Fruit fly (Drosophila melanogaster) whole organism, adult: ENCODE results near the gene Trhn.

ENCODE experiments used
- CG11617 ChIP-seq: fragments of 200-800 bp; sonication (Bioruptor generic); optimal IDR thresholded peaks from 2 replicates; lab custom pipeline; 2017; ENCODE audit warnings: mild to moderate bottlenecking, missing biosample characterization, missing genetic modification reagents, missing genetic modification characterization
- CG12768 ChIP-seq: fragments of 200-800 bp; sonication (Bioruptor generic); optimal IDR thresholded peaks from 2 replicates; lab custom pipeline; 2017; ENCODE audit warnings: missing biosample characterization, missing genetic modification characterization, mild to moderate bottlenecking, moderate library complexity, missing genetic modification reagents
- CG14711 ChIP-seq: fragments of 200-800 bp; sonication (Bioruptor generic); optimal IDR thresholded peaks from 2 replicates; lab custom pipeline; 2018; ENCODE audit warnings: missing biosample characterization, mild to moderate bottlenecking, missing genetic modification characterization, moderate library complexity
- CG1620 ChIP-seq: fragments of 200-800 bp; sonication (Bioruptor generic); optimal IDR thresholded peaks from 2 replicates; lab custom pipeline; 2016; ENCODE audit warnings: missing biosample characterization, missing genetic modification characterization
- CG33017 ChIP-seq: fragments of 200-800 bp; sonication (Bioruptor generic); optimal IDR thresholded peaks from 2 replicates; lab custom pipeline; 2018; ENCODE audit warnings: missing biosample characterization, mild to moderate bottlenecking, missing genetic modification characterization, moderate library complexity
- CG5204 ChIP-seq: fragments of 200-800 bp; sonication (Bioruptor generic); optimal IDR thresholded peaks from 2 replicates; lab custom pipeline; 2016; ENCODE audit warnings: missing biosample characterization, missing genetic modification characterization
- CG7045 ChIP-seq: fragments of 200-800 bp; sonication (Bioruptor generic); optimal IDR thresholded peaks from 2 replicates; lab custom pipeline; 2017; ENCODE audit warnings: missing biosample characterization, mild to moderate bottlenecking, missing genetic modification characterization
- CG7101 ChIP-seq: fragments of 200-800 bp; sonication (Bioruptor generic); optimal IDR thresholded peaks from 2 replicates; lab custom pipeline; 2018; ENCODE audit warnings: missing biosample characterization, mild to moderate bottlenecking, missing genetic modification characterization, moderate library complexity
- Clk ChIP-seq: fragments of 200-800 bp; sonication (Bioruptor generic); optimal IDR thresholded peaks from 2 replicates; lab custom pipeline; 2017; ENCODE audit warnings: missing biosample characterization, missing genetic modification characterization
- Crg-1 ChIP-seq: fragments of 200-800 bp; sonication (Bioruptor generic); optimal IDR thresholded peaks from 2 replicates; lab custom pipeline; 2016; ENCODE audit warnings: missing biosample characterization, missing genetic modification characterization
- Hr96 ChIP-seq: fragments of 200-800 bp; sonication (Bioruptor generic); optimal IDR thresholded peaks from 2 replicates; lab custom pipeline; 2016; ENCODE audit warnings: missing biosample characterization, missing genetic modification characterization
- Mnt ChIP-seq: fragments of 200-800 bp; sonication (Bioruptor generic); optimal IDR thresholded peaks from 2 replicates; lab custom pipeline; 2016; ENCODE audit warnings: missing biosample characterization, mild to moderate bottlenecking, missing genetic modification characterization
- bab1 ChIP-seq: fragments of 200-800 bp; sonication (Bioruptor generic); optimal IDR thresholded peaks from 3 replicates; lab custom pipeline; 2019; ENCODE audit warnings: missing biosample characterization, mild to moderate bottlenecking, missing genetic modification characterization, moderate library complexity
- cic ChIP-seq: fragments of 200-800 bp; sonication (Bioruptor generic); optimal IDR thresholded peaks from 2 replicates; lab custom pipeline; 2017; ENCODE audit warnings: missing biosample characterization, mild to moderate bottlenecking, missing genetic modification characterization, moderate library complexity
- cnc ChIP-seq, 2 experiments: fragments of >200 bp; optimal IDR thresholded peaks; 2 replicates each; lab custom pipeline; 2017
- kay ChIP-seq: fragments of 200-800 bp; sonication (Bioruptor generic); peaks from one replicate; lab custom pipeline; 2016; ENCODE audit warnings: missing biosample characterization, missing genetic modification characterization, borderline replicate concordance
- ovo ChIP-seq: fragments of 200-800 bp; sonication (Bioruptor generic); optimal IDR thresholded peaks from 2 replicates; lab custom pipeline; 2016; ENCODE audit warnings: missing biosample characterization, missing genetic modification characterization
- pad ChIP-seq: fragments of 200-800 bp; sonication (Bioruptor generic); optimal IDR thresholded peaks from 3 replicates; lab custom pipeline; 2017; ENCODE audit warnings: missing biosample characterization, missing genetic modification characterization, mild to moderate bottlenecking, moderate library complexity, missing genetic modification reagents
- tj ChIP-seq: fragments of 200-800 bp; sonication (Bioruptor generic); optimal IDR thresholded peaks from 3 replicates; lab custom pipeline; 2017; ENCODE audit warnings: missing biosample characterization, mild to moderate bottlenecking, missing genetic modification characterization, moderate library complexity
- toe ChIP-seq: fragments of 200-800 bp; sonication (Bioruptor generic); optimal IDR thresholded peaks from 2 replicates; lab custom pipeline; 2016; ENCODE audit warnings: missing biosample characterization, missing genetic modification characterization

Gene Trhn

DNA sequence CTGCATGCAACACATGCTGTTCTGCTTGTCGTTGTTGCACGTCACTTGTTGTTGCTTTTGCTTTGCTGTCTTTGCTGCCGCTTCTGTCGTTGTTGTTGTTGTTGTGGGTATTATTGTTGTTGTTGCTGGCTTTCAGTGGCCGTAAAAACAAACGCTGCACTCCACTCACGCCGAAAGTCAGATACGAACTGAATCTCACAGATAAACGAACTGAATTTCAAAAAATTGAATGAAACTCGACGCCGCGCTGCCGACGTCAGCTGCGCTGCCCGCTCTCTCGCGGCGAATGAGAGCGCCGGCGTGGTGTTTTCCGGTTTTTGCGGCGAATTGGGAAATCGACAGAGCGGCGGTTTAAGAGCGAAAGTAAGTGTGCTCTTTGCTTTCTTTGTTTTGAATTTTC is 15.9 kb downstream of the Trhn start, which contains the start of gene bab2:
bab2 (minus strand) TSS at position 192 of the 400 bp plus-strand sequence.
- no peak for TF ChIP-seq cnc (optimal IDR thresholded peaks at IDR 0.05; lab: Kevin White, UChicago)
- peak; percentile 55 for TF ChIP-seq cic (GFP tag; lab: Kevin White, UChicago)
- TF ChIP-seq CG7101 (tag; lab: Kevin White, UChicago) = peak; percentile 1
- TF ChIP-seq CG14711 = peak; percentile 2

DNA sequence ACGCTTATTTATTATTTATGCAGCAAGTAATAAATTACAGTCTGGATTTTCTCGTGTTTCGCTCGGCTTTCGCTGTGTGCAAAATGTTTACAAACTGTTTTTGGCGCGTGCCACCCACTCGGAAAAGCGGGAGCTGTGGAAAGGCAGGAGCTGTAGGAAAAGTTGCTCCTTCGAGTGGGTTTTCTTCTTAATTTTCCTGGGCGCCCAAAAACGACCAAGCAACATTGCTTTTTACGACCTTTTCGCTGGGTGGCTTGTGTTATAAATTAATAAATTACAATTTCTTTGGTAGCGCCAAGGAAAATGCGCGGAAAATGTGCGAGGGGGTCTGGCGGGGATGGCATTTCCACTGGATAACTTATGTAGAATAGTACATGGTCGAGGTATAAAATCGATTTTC is 16.5 kb downstream of the Trhn start:
- TF ChIP-seq cnc (optimal IDR thresholded peaks at IDR 0.05; lab: Kevin White, UChicago) (no peak), CG14711 (no peak), bab1 (GFP tag; lab: Kevin White, UChicago) (no peak), ovo (GFP tag; lab: Kevin White, UChicago) (no peak), toe (GFP tag; lab: Kevin White, UChicago) (no peak), Crg-1 (GFP tag; lab: Kevin White, UChicago) (no peak), pad (GFP tag; lab: Kevin White, UChicago) (no peak), CG5204 (no peak), cic (GFP tag; lab: Kevin White, UChicago) (no peak), CG33017 (tag; lab: Kevin White, UChicago) (no peak), tj (GFP tag; lab: Kevin White, UChicago) (no peak), CG7101 (tag; lab: Kevin White, UChicago) (no peak), CG1620 (no peak), Hr96 (no peak), CG11617 (GFP tag; lab: Kevin White, UChicago) (no peak), CG7045 (GFP tag; lab: Kevin White, UChicago) (no peak), kay (GFP tag; lab: Kevin White, UChicago) (no peak), CG12768 (GFP tag; lab: Kevin White, UChicago) (no peak)

DNA sequence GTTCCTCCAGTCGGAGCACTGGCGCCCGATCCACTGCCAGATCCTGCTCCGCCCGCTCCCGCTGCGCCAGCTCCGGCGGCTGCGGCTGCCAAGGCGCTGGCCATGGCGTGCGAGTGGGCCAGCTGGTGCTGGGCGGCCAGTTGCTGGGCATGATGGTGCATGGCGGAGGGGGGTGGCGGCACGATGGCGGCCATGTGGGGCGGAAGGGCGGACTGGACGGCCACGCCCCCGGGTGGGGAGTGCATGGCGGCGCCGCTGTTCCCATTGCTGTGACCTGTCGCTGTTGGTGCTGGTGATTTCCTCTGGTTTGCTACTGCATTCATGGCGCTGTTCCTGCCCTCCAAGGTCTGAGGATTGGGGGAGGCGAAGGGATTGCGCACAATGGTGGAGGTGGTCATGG is 20.1 kb downstream of the Trhn start:
- no peak for TF ChIP-seq bab1 (GFP tag; lab: Kevin White, UChicago)
- TF ChIP-seq pad (GFP tag; lab: Kevin White, UChicago) = no peak
- no peak for TF ChIP-seq CG14711
- TF ChIP-seq CG33017 (tag; lab: Kevin White, UChicago) = no peak
- TF ChIP-seq toe (GFP tag; lab: Kevin White, UChicago) = no peak
- TF ChIP-seq CG11617 (GFP tag; lab: Kevin White, UChicago) = no peak
- no peak for TF ChIP-seq CG1620
- no peak for TF ChIP-seq CG12768 (GFP tag; lab: Kevin White, UChicago)
- no peak for TF ChIP-seq kay (GFP tag; lab: Kevin White, UChicago)
- no peak for TF ChIP-seq tj (GFP tag; lab: Kevin White, UChicago)
- no peak for TF ChIP-seq CG7045 (GFP tag; lab: Kevin White, UChicago)
- no peak for TF ChIP-seq cic (GFP tag; lab: Kevin White, UChicago)
- TF ChIP-seq CG7101 (tag; lab: Kevin White, UChicago) = no peak
- no peak for TF ChIP-seq CG5204
- TF ChIP-seq Clk (GFP tag; lab: Kevin White, UChicago) = no peak
- no peak for TF ChIP-seq ovo (GFP tag; lab: Kevin White, UChicago)
- no peak for TF ChIP-seq Crg-1 (GFP tag; lab: Kevin White, UChicago)
- TF ChIP-seq cnc (optimal IDR thresholded peaks at IDR 0.05; lab: Kevin White, UChicago) = no peak
- no peak for TF ChIP-seq Mnt (GFP tag; lab: Kevin White, UChicago)

DNA sequence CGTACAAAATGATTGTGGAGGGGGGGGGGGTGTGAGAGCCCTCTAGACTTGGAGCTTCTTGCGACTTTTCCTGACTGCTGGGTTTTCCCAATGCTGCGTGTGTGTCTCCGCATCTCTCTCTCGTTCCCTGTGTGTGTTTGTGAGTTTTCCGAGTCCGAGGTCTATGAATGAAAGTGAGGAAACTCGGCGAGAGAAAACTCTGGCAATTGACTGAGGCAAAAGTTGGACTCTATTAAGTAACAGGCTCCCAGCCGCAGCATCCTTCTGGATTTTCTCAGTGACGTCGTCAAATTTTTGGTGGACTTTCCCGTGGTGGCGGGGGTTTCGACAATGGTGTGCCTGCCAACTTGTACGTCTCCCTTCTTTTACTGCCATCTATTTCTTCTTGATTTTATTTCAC is 22.4 kb downstream of the Trhn start:
- TF ChIP-seq CG11617 (GFP tag; lab: Kevin White, UChicago) (no peak), kay (GFP tag; lab: Kevin White, UChicago) (no peak), Mnt (GFP tag; lab: Kevin White, UChicago) (no peak), Clk (GFP tag; lab: Kevin White, UChicago) (no peak), bab1 (GFP tag; lab: Kevin White, UChicago) (no peak), CG7045 (GFP tag; lab: Kevin White, UChicago) (no peak), toe (GFP tag; lab: Kevin White, UChicago) (no peak), cic (GFP tag; lab: Kevin White, UChicago) (no peak), pad (GFP tag; lab: Kevin White, UChicago) (no peak), CG12768 (GFP tag; lab: Kevin White, UChicago) (no peak), ovo (GFP tag; lab: Kevin White, UChicago) (no peak), cnc (optimal IDR thresholded peaks at IDR 0.05; lab: Kevin White, UChicago) (no peak), CG14711 (no peak), Crg-1 (GFP tag; lab: Kevin White, UChicago) (no peak), CG5204 (no peak), CG7101 (tag; lab: Kevin White, UChicago) (no peak), CG33017 (tag; lab: Kevin White, UChicago) (no peak), Hr96 (no peak), CG1620 (no peak), tj (GFP tag; lab: Kevin White, UChicago) (no peak)

DNA sequence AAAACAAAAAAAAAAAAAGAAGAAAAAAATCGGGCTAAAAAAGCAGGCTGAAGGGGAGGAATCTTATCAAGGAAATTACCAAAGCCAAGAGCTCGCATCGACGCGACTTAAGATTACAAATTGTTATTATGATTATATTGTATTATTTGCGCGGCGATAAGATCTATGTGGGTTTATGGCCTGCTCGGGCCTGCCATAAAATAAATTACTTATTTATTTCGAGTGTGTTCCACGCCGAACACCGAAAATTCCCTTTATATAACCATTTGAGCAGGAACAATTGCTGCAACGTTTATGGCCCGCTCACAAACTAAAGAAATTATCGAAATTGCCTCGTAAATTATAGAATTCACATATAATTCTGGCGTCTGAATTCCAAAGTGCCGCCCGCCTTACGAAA is 23.4 kb downstream of the Trhn start:
- peak; percentile 27 for TF ChIP-seq cic (GFP tag; lab: Kevin White, UChicago)
- TF ChIP-seq kay (GFP tag; lab: Kevin White, UChicago) = no peak
- no peak for TF ChIP-seq Clk (GFP tag; lab: Kevin White, UChicago)
- TF ChIP-seq CG1620 = no peak
- TF ChIP-seq CG12768 (GFP tag; lab: Kevin White, UChicago) = no peak
- no peak for TF ChIP-seq Hr96
- TF ChIP-seq cnc (optimal IDR thresholded peaks at IDR 0.05; lab: Kevin White, UChicago) = no peak
- no peak for TF ChIP-seq toe (GFP tag; lab: Kevin White, UChicago)
- no peak for TF ChIP-seq CG11617 (GFP tag; lab: Kevin White, UChicago)
- peak; percentile 8 for TF ChIP-seq CG7045 (GFP tag; lab: Kevin White, UChicago)

DNA sequence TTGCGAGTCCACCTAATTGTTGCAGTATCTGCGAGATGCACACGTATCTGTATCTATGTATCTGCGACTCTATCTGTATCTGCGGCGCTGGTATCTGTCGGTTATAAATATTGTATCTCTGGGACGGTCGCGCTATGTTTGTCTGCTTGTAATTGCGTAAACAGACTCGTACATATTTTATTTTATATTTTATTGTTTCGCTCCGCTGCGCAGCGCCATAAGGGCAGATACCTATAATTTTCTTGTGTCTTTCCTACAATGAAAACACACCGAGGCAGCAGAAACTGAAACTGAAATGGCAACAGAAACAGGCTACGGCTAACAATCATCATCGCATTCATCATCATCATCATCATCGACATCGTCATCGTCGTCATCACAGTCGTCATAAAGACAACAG is 24.5 kb downstream of the Trhn start:
- no peak for TF ChIP-seq bab1 (GFP tag; lab: Kevin White, UChicago)
